Worm (Caenorhabditis elegans) whole organism, young adult: ENCODE data around the gene fsn-1.

Experiments
- B0019.2 ChIP-seq: fragments of 200-800 bp; sonication (Bioruptor generic); conservative IDR thresholded peaks from 2 replicates; pipeline ENCODE4 v1.3.6; 2022; ENCODE audit warnings: missing genetic modification reagents, missing genetic modification characterization, missing compliant biosample characterization
- B0336.3 ChIP-seq: fragments of 200-800 bp; sonication (Bioruptor generic); IDR thresholded peaks from 2 replicates; pipeline ENCODE4 v1.3.6; 2022; ENCODE audit warnings: missing genetic modification characterization, missing compliant biosample characterization
- C06A6.2 ChIP-seq: fragments of 200-800 bp; sonication (Bioruptor generic); conservative IDR thresholded peaks from 2 replicates; pipeline ENCODE4 v1.3.6; 2022; ENCODE audit warnings: missing genetic modification characterization, missing compliant biosample characterization
- F22D6.2 ChIP-seq: sonication (generic microtip); optimal IDR thresholded peaks from 2 replicates; lab custom pipeline; 2016; ENCODE audit warnings: mild to moderate bottlenecking, missing genetic modification characterization, missing compliant biosample characterization
- F23B12.7 ChIP-seq: sonication (generic microtip); optimal IDR thresholded peaks from 2 replicates; lab custom pipeline; 2017; ENCODE audit warnings: missing genetic modification characterization, mild to moderate bottlenecking, missing compliant biosample characterization, antibody characterized with exemption, moderate library complexity; ENCODE audit not compliant: insufficient read depth
- F52B5.7 ChIP-seq: sonication (generic microtip); optimal IDR thresholded peaks from 2 replicates; lab custom pipeline; 2016; ENCODE audit warnings: mild to moderate bottlenecking, missing genetic modification characterization, missing compliant biosample characterization
- F55B11.4 ChIP-seq: sonication (generic microtip); optimal IDR thresholded peaks from 2 replicates; lab custom pipeline; 2016; ENCODE audit warnings: missing compliant biosample characterization, missing genetic modification characterization, borderline replicate concordance; ENCODE audit not compliant: insufficient read depth
- T07F8.4 ChIP-seq: sonication (generic microtip); optimal IDR thresholded peaks from 2 replicates; lab custom pipeline; 2016; ENCODE audit warnings: mild to moderate bottlenecking, missing genetic modification characterization, moderate library complexity, missing compliant biosample characterization
- Y53F4B.3 ChIP-seq: fragments of 200-800 bp; sonication (Bioruptor generic); IDR thresholded peaks from 2 replicates; pipeline ENCODE4 v1.3.6; 2022; ENCODE audit warnings: missing genetic modification reagents, missing genetic modification characterization, missing compliant biosample characterization
- Y56A3A.18 ChIP-seq: fragments of 200-800 bp; sonication (Bioruptor generic); IDR thresholded peaks from 2 replicates; pipeline ENCODE4 v1.3.6; 2022; ENCODE audit warnings: missing genetic modification reagents, missing genetic modification characterization, missing compliant biosample characterization
- Y79H2A.3 ChIP-seq: fragments of 200-800 bp; sonication (Bioruptor generic); conservative IDR thresholded peaks from 2 replicates; pipeline ENCODE4 v1.3.6; 2022; ENCODE audit warnings: missing genetic modification reagents, missing genetic modification characterization, missing compliant biosample characterization
- ZK185.1 ChIP-seq: sonication (generic microtip); optimal IDR thresholded peaks from 2 replicates; lab custom pipeline; 2016; ENCODE audit warnings: mild to moderate bottlenecking, missing genetic modification characterization, missing compliant biosample characterization; ENCODE audit not compliant: poor library complexity, severe bottlenecking
- ama-1 ChIP-seq, 3 experiments: fragments of 150-350 bp in 1 of 3; sonication (generic microtip) in 2 of 3; optimal IDR thresholded peaks; 2 replicates each; lab custom pipeline; 2014 to 2018; ENCODE audit warnings: missing biosample characterization in 2 of 3, missing genetic modification characterization in 2 of 3, missing genetic modification reagents in 2 of 3
- atf-7 ChIP-seq: sonication (generic microtip); optimal IDR thresholded peaks from 2 replicates; lab custom pipeline; 2017; ENCODE audit warnings: mild to moderate bottlenecking, missing genetic modification characterization, missing compliant biosample characterization
- bed-1 ChIP-seq: fragments of 200-800 bp; sonication (Bioruptor generic); IDR thresholded peaks from 2 replicates; pipeline ENCODE4 v1.3.6; 2022; ENCODE audit warnings: missing genetic modification reagents, missing genetic modification characterization, missing compliant biosample characterization
- bed-2 ChIP-seq: fragments of 200-800 bp; sonication (Bioruptor generic); IDR thresholded peaks from 2 replicates; pipeline ENCODE4 v1.3.6; 2022; ENCODE audit warnings: missing genetic modification reagents, missing genetic modification characterization, missing compliant biosample characterization
- cebp-2 ChIP-seq: fragments of 200-800 bp; sonication (Bioruptor generic); IDR thresholded peaks from 2 replicates; pipeline ENCODE4 v1.3.6; 2022; ENCODE audit warnings: missing genetic modification characterization, missing compliant biosample characterization
- ceh-100 ChIP-seq: fragments of 200-800 bp; sonication (Bioruptor generic); IDR thresholded peaks from 2 replicates; pipeline ENCODE4 v1.3.6; 2022; ENCODE audit warnings: missing genetic modification reagents, missing genetic modification characterization, missing compliant biosample characterization
- ceh-58 ChIP-seq: fragments of 200-800 bp; sonication (Bioruptor generic); IDR thresholded peaks from 2 replicates; pipeline ENCODE4 v1.3.6; 2022; ENCODE audit warnings: missing genetic modification characterization, missing compliant biosample characterization
- ceh-79 ChIP-seq: sonication (generic microtip); optimal IDR thresholded peaks from 2 replicates; lab custom pipeline; 2017; ENCODE audit warnings: mild to moderate bottlenecking, missing genetic modification characterization, missing compliant biosample characterization
- chd-7 ChIP-seq: sonication (generic microtip); optimal IDR thresholded peaks from 2 replicates; lab custom pipeline; 2016; ENCODE audit warnings: mild to moderate bottlenecking, missing genetic modification characterization, moderate library complexity, missing compliant biosample characterization
- die-1 ChIP-seq: sonication (generic microtip); optimal IDR thresholded peaks from 2 replicates; lab custom pipeline; 2016; ENCODE audit warnings: missing genotype, mild to moderate bottlenecking, missing genetic modification characterization, missing compliant biosample characterization
- dpff-1 ChIP-seq: sonication (generic microtip); optimal IDR thresholded peaks from 2 replicates; lab custom pipeline; 2017; ENCODE audit warnings: mild to moderate bottlenecking, missing genetic modification characterization, missing compliant biosample characterization
- dpl-1 ChIP-seq: fragments of 150-350 bp; optimal IDR thresholded peaks from 2 replicates; lab custom pipeline; 2014; ENCODE audit warnings: missing biosample characterization, missing genetic modification reagents, missing genetic modification characterization
- egl-18 ChIP-seq: fragments of 200-800 bp; sonication (Bioruptor generic); IDR thresholded peaks from 2 replicates; pipeline ENCODE4 v1.3.6; 2022; ENCODE audit warnings: missing genetic modification reagents, missing genetic modification characterization, missing compliant biosample characterization
- ekl-4 ChIP-seq: fragments of 200-800 bp; sonication (Bioruptor generic); IDR thresholded peaks from 2 replicates; pipeline ENCODE4 v1.3.6; 2022; ENCODE audit warnings: missing genetic modification reagents, missing genetic modification characterization, missing compliant biosample characterization
- ets-4 ChIP-seq: fragments of 200-800 bp; sonication (Bioruptor generic); optimal IDR thresholded peaks from 2 replicates; lab custom pipeline; 2018; ENCODE audit warnings: mild to moderate bottlenecking, missing genetic modification characterization, missing compliant biosample characterization
- hmg-1.2 ChIP-seq: fragments of 200-800 bp; sonication (Bioruptor generic); IDR thresholded peaks from 2 replicates; pipeline ENCODE4 v1.3.6; 2022; ENCODE audit warnings: missing genetic modification reagents, missing genetic modification characterization, missing compliant biosample characterization
- hmg-20 ChIP-seq: fragments of 200-800 bp; sonication (Bioruptor generic); IDR thresholded peaks from 2 replicates; pipeline ENCODE4 v1.3.6; 2022; ENCODE audit warnings: missing genetic modification reagents, missing genetic modification characterization, missing compliant biosample characterization
- let-526 ChIP-seq: fragments of 200-800 bp; sonication (Bioruptor generic); IDR thresholded peaks from 2 replicates; pipeline ENCODE4 v1.3.6; 2022; ENCODE audit warnings: missing genetic modification reagents, missing genetic modification characterization, missing compliant biosample characterization
- lin-26 ChIP-seq: fragments of 200-800 bp; sonication (Bioruptor generic); IDR thresholded peaks from 2 replicates; pipeline ENCODE4 v1.3.6; 2022; ENCODE audit warnings: missing genetic modification reagents, missing genetic modification characterization, missing compliant biosample characterization
- lin-40 ChIP-seq: sonication (generic microtip); optimal IDR thresholded peaks from 2 replicates; lab custom pipeline; 2016; ENCODE audit warnings: missing genetic modification characterization, mild to moderate bottlenecking, missing compliant biosample characterization, missing genotype, missing genetic modification reagents
- lin-54 ChIP-seq: fragments of 200-800 bp; sonication (Bioruptor generic); optimal IDR thresholded peaks from 2 replicates; lab custom pipeline; 2018; ENCODE audit warnings: mild to moderate bottlenecking, missing genetic modification characterization, missing compliant biosample characterization
- lir-1 ChIP-seq: fragments of 200-800 bp; sonication (Bioruptor generic); conservative IDR thresholded peaks from 2 replicates; pipeline ENCODE4 v1.3.6; 2022; ENCODE audit warnings: missing genetic modification reagents, missing genetic modification characterization, missing compliant biosample characterization
- madf-10 ChIP-seq: sonication (generic microtip); optimal IDR thresholded peaks from 2 replicates; lab custom pipeline; 2016; ENCODE audit warnings: mild to moderate bottlenecking, missing genetic modification characterization, missing compliant biosample characterization
- madf-3 ChIP-seq: fragments of 200-800 bp; sonication (Bioruptor generic); IDR thresholded peaks from 2 replicates; pipeline ENCODE4 v1.3.6; 2022; ENCODE audit warnings: missing genetic modification reagents, missing genetic modification characterization, missing compliant biosample characterization
- mes-4 ChIP-seq: sonication (generic microtip); optimal IDR thresholded peaks from 2 replicates; lab custom pipeline; 2016; ENCODE audit warnings: missing genotype, missing genetic modification characterization, missing compliant biosample characterization
- mxl-1 ChIP-seq: sonication (generic microtip); optimal IDR thresholded peaks from 2 replicates; lab custom pipeline; 2016; ENCODE audit warnings: missing genetic modification characterization, missing compliant biosample characterization
- pbrm-1 ChIP-seq: fragments of 200-800 bp; sonication (Bioruptor generic); IDR thresholded peaks from 2 replicates; pipeline ENCODE4 v1.3.6; 2022; ENCODE audit warnings: missing genetic modification reagents, missing genetic modification characterization, missing compliant biosample characterization
- rcor-1 ChIP-seq: fragments of 200-800 bp; sonication (Bioruptor generic); IDR thresholded peaks from 2 replicates; pipeline ENCODE4 v1.3.6; 2022; ENCODE audit warnings: missing genetic modification reagents, missing genetic modification characterization, missing compliant biosample characterization
- rpc-1 ChIP-seq, 2 experiments: fragments of 150-350 bp in 1 of 2; sonication (generic microtip) in 1 of 2; optimal IDR thresholded peaks; 2 replicates each; lab custom pipeline; 2014 to 2018; ENCODE audit warnings: missing biosample characterization in 1 of 2, missing genetic modification characterization in 1 of 2, missing genetic modification reagents in 1 of 2, missing genotype in 1 of 2
- sea-2 ChIP-seq: fragments of 200-800 bp; sonication (Bioruptor generic); IDR thresholded peaks from 2 replicates; pipeline ENCODE4 v1.3.6; 2022; ENCODE audit warnings: missing genetic modification characterization, missing compliant biosample characterization
- snpc-1.1 ChIP-seq: sonication (generic microtip); optimal IDR thresholded peaks from 2 replicates; lab custom pipeline; 2017; ENCODE audit warnings: missing genetic modification characterization, mild to moderate bottlenecking, missing compliant biosample characterization, antibody characterized with exemption, moderate library complexity, missing genotype, missing genetic modification reagents; ENCODE audit not compliant: insufficient read depth
- snpc-3.4 ChIP-seq: sonication (generic microtip); optimal IDR thresholded peaks from 2 replicates; lab custom pipeline; 2017; ENCODE audit warnings: missing genetic modification characterization, mild to moderate bottlenecking, missing compliant biosample characterization, antibody characterized with exemption, moderate library complexity, missing genotype, missing genetic modification reagents
- sptf-2 ChIP-seq: fragments of 200-800 bp; sonication (Bioruptor generic); optimal IDR thresholded peaks from 2 replicates; lab custom pipeline; 2018; ENCODE audit warnings: mild to moderate bottlenecking, missing genetic modification characterization, missing compliant biosample characterization
- tbp1 ChIP-seq: fragments of 200-800 bp; sonication (Bioruptor generic); optimal IDR thresholded peaks from 2 replicates; lab custom pipeline; 2018; ENCODE audit warnings: mild to moderate bottlenecking, missing genetic modification characterization, missing compliant biosample characterization
- zfh-2 ChIP-seq: fragments of 200-800 bp; sonication (Bioruptor generic); conservative IDR thresholded peaks from 2 replicates; pipeline ENCODE4 v1.3.6; 2022; ENCODE audit warnings: missing genetic modification reagents, missing genetic modification characterization, missing compliant biosample characterization
- ztf-26 ChIP-seq: sonication (generic microtip); optimal IDR thresholded peaks from 2 replicates; lab custom pipeline; 2017; ENCODE audit warnings: missing genetic modification characterization, missing compliant biosample characterization

Gene fsn-1

DNA sequence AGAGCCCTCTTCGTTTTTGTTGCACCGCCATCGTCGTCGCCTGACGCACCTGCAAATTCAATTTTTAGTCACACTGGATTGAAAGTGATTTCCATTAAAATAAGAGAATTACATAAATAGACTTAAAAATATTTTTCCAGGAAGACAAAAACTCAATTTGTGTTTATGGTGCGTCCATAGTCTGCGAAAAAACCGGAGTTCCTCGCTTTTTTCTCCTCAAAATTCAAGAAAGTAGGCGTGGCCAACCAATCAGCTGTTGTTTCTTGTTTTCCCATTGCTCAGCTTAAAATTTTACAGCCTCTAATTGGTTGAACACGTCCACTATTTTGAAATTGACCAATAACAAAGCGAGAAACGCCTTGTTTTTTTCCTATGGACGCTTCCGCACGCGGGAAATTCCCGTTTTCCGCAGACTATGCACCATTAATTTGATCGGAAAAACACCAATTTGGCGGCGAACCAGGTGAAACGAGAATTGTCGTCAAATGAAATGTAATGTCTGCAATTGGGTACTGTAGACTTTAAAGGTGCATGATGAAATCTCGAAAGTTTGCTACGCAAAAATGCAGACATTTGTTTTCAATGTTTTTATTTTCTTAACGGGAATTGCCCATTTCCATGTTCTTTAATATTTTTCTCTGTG is 47.4 kb downstream of the fsn-1 start, which contains the start of gene C27F2.7 (continued):
- TF ChIP-seq dpff-1 (no peak), rpc-1 (optimal IDR thresholded peaks at IDR 0.05; lab: Kevin White, UChicago) (no peak), rpc-1 (tag; optimal IDR thresholded peaks at IDR 0.05; lab: Kevin White, UChicago) (no peak), snpc-1.1 (tag; lab: Kevin White, UChicago) (no peak), C06A6.2 (GFP tag; lab: Robert Waterston, UW) (no peak), mxl-1 (tag; lab: Kevin White, UChicago) (no peak), Y56A3A.18 (GFP tag; lab: Robert Waterston, UW) (no peak), pbrm-1 (GFP tag; lab: Robert Waterston, UW) (peak; percentile 58; the same call in 1 of the 2 replicates), Y53F4B.3 (GFP tag; lab: Robert Waterston, UW) (no peak), tbp1 (GFP tag; lab: Kevin White, UChicago) (peak; percentile 41), sptf-2 (GFP tag; lab: Kevin White, UChicago) (no peak), ceh-79 (no peak), ekl-4 (peak; percentile 66), zfh-2 (GFP tag; lab: Robert Waterston, UW) (no peak), hmg-20 (GFP tag; lab: Robert Waterston, UW) (no peak), die-1 (tag; lab: Kevin White, UChicago) (no peak), mes-4 (tag; lab: Kevin White, UChicago) (no peak), egl-18 (GFP tag; lab: Robert Waterston, UW) (no peak), ztf-26 (no peak), dpl-1 (peak; percentile 47), F55B11.4 (tag; lab: Kevin White, UChicago) (no peak), Y79H2A.3 (peak; percentile 73; the same call in 1 of the 2 replicates), hmg-1.2 (GFP tag; lab: Robert Waterston, UW) (peak; percentile 48), F23B12.7 (tag; lab: Kevin White, UChicago) (no peak), ceh-58 (GFP tag; lab: Robert Waterston, UW) (no peak), chd-7 (tag; lab: Kevin White, UChicago) (no peak), lir-1 (GFP tag; lab: Robert Waterston, UW) (no peak), F52B5.7 (tag; lab: Kevin White, UChicago) (no peak), lin-40 (tag; lab: Kevin White, UChicago) (no peak), madf-3 (GFP tag; lab: Robert Waterston, UW) (peak; percentile 70; the same call in 1 of the 2 replicates), madf-10 (tag; lab: Kevin White, UChicago) (no peak), atf-7 (tag; lab: Kevin White, UChicago) (no peak), sea-2 (no peak), B0019.2 (GFP tag; lab: Robert Waterston, UW) (peak; percentile 68; the same call in 1 of the 2 replicates), let-526 (GFP tag; lab: Robert Waterston, UW) (no peak), snpc-3.4 (tag; lab: Kevin White, UChicago) (no peak), lin-54 (peak; percentile 75), bed-1 (GFP tag; lab: Robert Waterston, UW) (no peak), bed-2 (GFP tag; lab: Robert Waterston, UW) (no peak), ceh-100 (GFP tag; lab: Robert Waterston, UW) (no peak), T07F8.4 (tag; lab: Kevin White, UChicago) (no peak), ama-1 (optimal IDR thresholded peaks at IDR 0.05; lab: Kevin White, UChicago) (no peak), ama-1 (GFP tag; optimal IDR thresholded peaks at IDR 0.05; lab: Kevin White, UChicago) (no peak), rcor-1 (GFP tag; lab: Robert Waterston, UW) (peak; percentile 83), B0336.3 (GFP tag; lab: Robert Waterston, UW) (peak; percentile 79), cebp-2 (GFP tag; lab: Robert Waterston, UW) (no peak), lin-26 (GFP tag; lab: Robert Waterston, UW) (no peak), F22D6.2 (tag; lab: Kevin White, UChicago) (no peak), ZK185.1 (tag; lab: Kevin White, UChicago) (no peak), ets-4 (no peak)
